Worm (Caenorhabditis elegans): ENCODE measurements around the gene smcr-8.

ce11 chrIII:5013915-5014346 is 14.8 kb downstream of the smcr-8 start:
- TF ChIP-seq nhr-237 (tag; optimal IDR thresholded peaks at IDR 0.05): no peak
- TF ChIP-seq tra-1 (GFP tag; IDR thresholded peaks at IDR 0.05): 0 out of 2 replicates have a peak, but pooled peaks have one; percentile 34
- peak; percentile 76; the same call in 1 of the 2 replicates for TF ChIP-seq pha-4 (GFP tag; IDR thresholded peaks at IDR 0.05)
- TF ChIP-seq pha-4 (tag; optimal IDR thresholded peaks at IDR 0.05): peak; percentile 16
- no peak for TF ChIP-seq ama-1 (optimal IDR thresholded peaks at IDR 0.05)
